Fruit fly (Drosophila melanogaster) whole organism, wandering third instar larva: ENCODE measurements around the gene lilli.

Source experiments
- Abd-B ChIP-seq: fragments of >200 bp; optimal IDR thresholded peaks from 2 replicates; lab custom pipeline; 2017; ENCODE audit warnings: missing biosample characterization, missing genetic modification characterization
- CG32264 ChIP-seq: fragments of 200-800 bp; sonication (Bioruptor generic); optimal IDR thresholded peaks from 2 replicates; lab custom pipeline; 2016; ENCODE audit warnings: missing biosample characterization, missing genetic modification characterization
- CG9705 ChIP-seq: fragments of 200-800 bp; sonication (Bioruptor generic); optimal IDR thresholded peaks from 2 replicates; lab custom pipeline; 2018; ENCODE audit warnings: missing biosample characterization, mild to moderate bottlenecking, missing genetic modification characterization
- CrebA ChIP-seq: fragments of 200-800 bp; sonication (Bioruptor generic); optimal IDR thresholded peaks from 2 replicates; lab custom pipeline; 2016; ENCODE audit warnings: missing biosample characterization, mild to moderate bottlenecking, missing genetic modification characterization, borderline replicate concordance
- Dfd ChIP-seq: fragments of >200 bp; optimal IDR thresholded peaks from 2 replicates; lab custom pipeline; 2017; ENCODE audit warnings: missing biosample characterization, missing genetic modification characterization
- Dif ChIP-seq: fragments of 200-275, 200-300 bp; sonication (Bioruptor generic); optimal IDR thresholded peaks from 2 replicates; lab custom pipeline; 2018; ENCODE audit warnings: missing biosample characterization, missing genetic modification characterization; ENCODE audit not compliant: partially characterized antibody
- GATAd ChIP-seq: sonication (Bioruptor generic); optimal IDR thresholded peaks from 2 replicates; lab custom pipeline; 2016; ENCODE audit warnings: missing biosample characterization, missing genetic modification characterization
- HLH106 ChIP-seq: fragments of 200-800 bp; optimal IDR thresholded peaks from 3 replicates; lab custom pipeline; 2019; ENCODE audit warnings: missing biosample characterization, mild to moderate bottlenecking, missing genetic modification characterization, moderate library complexity
- Hr78 ChIP-seq: fragments of >200 bp; optimal IDR thresholded peaks from 2 replicates; lab custom pipeline; 2017; ENCODE audit warnings: missing biosample characterization, missing genetic modification characterization
- Hr83 ChIP-seq: fragments of 200-300 bp; sonication (Bioruptor generic); optimal IDR thresholded peaks from 2 replicates; lab custom pipeline; 2016; ENCODE audit warnings: missing biosample characterization, mild to moderate bottlenecking, missing genetic modification characterization, moderate library complexity; ENCODE audit not compliant: poor library complexity, severe bottlenecking
- Jra ChIP-seq: sonication (Bioruptor generic); optimal IDR thresholded peaks from 2 replicates; lab custom pipeline; 2016; ENCODE audit warnings: missing biosample characterization, missing genetic modification characterization
- Mio ChIP-seq: sonication (Bioruptor generic); optimal IDR thresholded peaks from 2 replicates; lab custom pipeline; 2016; ENCODE audit warnings: missing biosample characterization, missing genetic modification characterization
- Myc ChIP-seq: fragments of >200 bp; optimal IDR thresholded peaks from 2 replicates; lab custom pipeline; 2017
- N ChIP-seq: fragments of >200 bp; optimal IDR thresholded peaks from 2 replicates; lab custom pipeline; 2018; ENCODE audit warnings: missing biosample characterization, missing external identifiers, missing genetic modification characterization
- OdsH ChIP-seq: fragments of 200-800 bp; sonication (Bioruptor generic); optimal IDR thresholded peaks from 2 replicates; lab custom pipeline; 2016; ENCODE audit warnings: missing biosample characterization, mild to moderate bottlenecking, missing genetic modification characterization
- Rel ChIP-seq, 2 experiments: fragments of 200-800 bp; sonication (Bioruptor generic) in 1 of 2; optimal IDR thresholded peaks; 2 replicates in 1 of 2; 3 replicates in 1 of 2; lab custom pipeline; 2016 to 2019; ENCODE audit warnings: mild to moderate bottlenecking in 2 of 2, missing biosample characterization in 2 of 2, missing genetic modification characterization in 2 of 2, moderate library complexity in 1 of 2
- Sp1 ChIP-seq: fragments of 200-800 bp; sonication (Bioruptor generic); optimal IDR thresholded peaks from 3 replicates; lab custom pipeline; 2019; ENCODE audit warnings: missing biosample characterization, mild to moderate bottlenecking, missing genetic modification characterization, moderate library complexity
- Vsx2 ChIP-seq: fragments of 200-300, 225-300 bp; sonication (Bioruptor generic); optimal IDR thresholded peaks from 2 replicates; lab custom pipeline; 2018; ENCODE audit warnings: missing biosample characterization, missing genetic modification characterization; ENCODE audit not compliant: partially characterized antibody
- br ChIP-seq: fragments of 200-800 bp; sonication (Bioruptor generic); optimal IDR thresholded peaks from 2 replicates; lab custom pipeline; 2016; ENCODE audit warnings: missing biosample characterization, missing genetic modification characterization
- brk ChIP-seq: fragments of 200-800 bp; sonication (Bioruptor generic); optimal IDR thresholded peaks from 2 replicates; lab custom pipeline; 2016; ENCODE audit warnings: missing biosample characterization, mild to moderate bottlenecking, missing genetic modification characterization
- dl ChIP-seq, 2 experiments: fragments of 175-275, 200-275 bp in 1 of 2; fragments of 200-275 bp in 1 of 2; sonication (Bioruptor generic); optimal IDR thresholded peaks; lab custom pipeline; 2018; ENCODE audit warnings: mild to moderate bottlenecking in 2 of 2, missing biosample characterization in 2 of 2, missing genetic modification characterization in 2 of 2, moderate library complexity in 2 of 2; ENCODE audit not compliant: partially characterized antibody in 2 of 2, insufficient read depth in 1 of 2
- dmrt93B ChIP-seq: fragments of 200-800 bp; sonication (Bioruptor generic); optimal IDR thresholded peaks from 2 replicates; lab custom pipeline; 2018; ENCODE audit warnings: missing biosample characterization, mild to moderate bottlenecking, missing genetic modification characterization
- dsf ChIP-seq: sonication (Bioruptor generic); optimal IDR thresholded peaks from 2 replicates; lab custom pipeline; 2016; ENCODE audit warnings: missing biosample characterization, missing genetic modification characterization, borderline replicate concordance
- ey ChIP-seq: fragments of 200-800 bp; sonication (Bioruptor generic); optimal IDR thresholded peaks from 2 replicates; lab custom pipeline; 2016; ENCODE audit warnings: missing biosample characterization, missing genetic modification characterization
- foxo ChIP-seq, 2 experiments: fragments of 200-800 bp; sonication (Bioruptor generic); optimal IDR thresholded peaks; 2 replicates in 1 of 2; 3 replicates in 1 of 2; lab custom pipeline; 2016 to 2017; ENCODE audit warnings: missing biosample characterization in 2 of 2, missing genetic modification characterization in 2 of 2
- fru ChIP-seq: fragments of 200-800 bp; sonication (Bioruptor generic); optimal IDR thresholded peaks from 3 replicates; lab custom pipeline; 2016; ENCODE audit warnings: missing biosample characterization, mild to moderate bottlenecking, missing genetic modification characterization
- h ChIP-seq: fragments of 200-800 bp; sonication (Bioruptor generic); optimal IDR thresholded peaks from 3 replicates; lab custom pipeline; 2016; ENCODE audit warnings: missing biosample characterization, mild to moderate bottlenecking, missing genetic modification characterization
- jim ChIP-seq: fragments of 175-275, 200-325 bp; sonication (Bioruptor generic); optimal IDR thresholded peaks from 2 replicates; lab custom pipeline; 2016; ENCODE audit warnings: missing biosample characterization, mild to moderate bottlenecking, missing genetic modification characterization
- lola ChIP-seq: fragments of >200 bp; optimal IDR thresholded peaks from 2 replicates; lab custom pipeline; 2017; ENCODE audit warnings: missing biosample characterization, missing genetic modification characterization
- pan ChIP-seq: fragments of >200 bp; optimal IDR thresholded peaks from 2 replicates; lab custom pipeline; 2017
- psq ChIP-seq: fragments of 200-800 bp; sonication (Bioruptor generic); optimal IDR thresholded peaks from 3 replicates; lab custom pipeline; 2017; ENCODE audit warnings: missing biosample characterization, mild to moderate bottlenecking, missing genetic modification characterization, moderate library complexity
- rgr ChIP-seq: fragments of 200-800 bp; sonication (Bioruptor generic); optimal IDR thresholded peaks from 3 replicates; lab custom pipeline; 2016; ENCODE audit warnings: missing biosample characterization, mild to moderate bottlenecking, missing genetic modification characterization
- sage ChIP-seq: fragments of 200-800 bp; sonication (Bioruptor generic); optimal IDR thresholded peaks from 2 replicates; lab custom pipeline; 2016; ENCODE audit warnings: missing biosample characterization, mild to moderate bottlenecking, missing genetic modification characterization
- sv ChIP-seq: fragments of 200-800 bp; sonication (Bioruptor generic); optimal IDR thresholded peaks from 3 replicates; lab custom pipeline; 2016; ENCODE audit warnings: missing biosample characterization, missing genetic modification characterization
- tai ChIP-seq: sonication (Bioruptor generic); optimal IDR thresholded peaks from 2 replicates; lab custom pipeline; 2016; ENCODE audit warnings: missing biosample characterization, missing genetic modification characterization
- usp ChIP-seq: fragments of >200 bp; optimal IDR thresholded peaks from 2 replicates; lab custom pipeline; 2017; ENCODE audit warnings: missing biosample characterization, missing genetic modification characterization
- woc ChIP-seq: sonication (Bioruptor generic); optimal IDR thresholded peaks from 2 replicates; lab custom pipeline; 2016; ENCODE audit warnings: missing biosample characterization, mild to moderate bottlenecking, missing genetic modification characterization

lilli gene

dm6 chr2L:2869008-2869702, 16.6 kb upstream of the lilli start, which contains the start of gene CG8813:
TSS of gene CG8813 (plus strand) at chr2L:2869652.
- TF ChIP-seq Vsx2 (GFP tag; lab: Kevin White, UChicago), result no peak
- TF ChIP-seq dmrt93B, result no peak
- no peak for TF ChIP-seq h
- no peak for TF ChIP-seq Sp1 (GFP tag; lab: Kevin White, UChicago)
- TF ChIP-seq Dfd (GFP tag; lab: Kevin White, UChicago), result no peak
- no peak for TF ChIP-seq CrebA (GFP tag; lab: Kevin White, UChicago)
- TF ChIP-seq Hr78 (GFP tag; lab: Kevin White, UChicago), result no peak
- no peak for TF ChIP-seq woc (GFP tag; lab: Kevin White, UChicago)
- no peak for TF ChIP-seq CG9705 (GFP tag; lab: Kevin White, UChicago)
- no peak for TF ChIP-seq usp (GFP tag; lab: Kevin White, UChicago)
- no peak for TF ChIP-seq brk (GFP tag; lab: Kevin White, UChicago)
- no peak for TF ChIP-seq ey (GFP tag; lab: Kevin White, UChicago)

dm6 chr2L:2872309-2872932, 13.3 kb upstream of the lilli start:
- TF ChIP-seq lola, result no peak
- TF ChIP-seq ey (GFP tag; lab: Kevin White, UChicago), result no peak
- no peak for TF ChIP-seq woc (GFP tag; lab: Kevin White, UChicago)
- no peak for TF ChIP-seq dl (GFP tag; optimal IDR thresholded peaks at IDR 0.05; lab: Kevin White, UChicago; ENCODE audit: insufficient read depth in 1 of 2, partially characterized antibody in 2 of 2)
- no peak for TF ChIP-seq Hr78 (GFP tag; lab: Kevin White, UChicago)
- no peak for TF ChIP-seq psq (GFP tag; lab: Kevin White, UChicago)
- TF ChIP-seq N, result no peak
- TF ChIP-seq Jra (GFP tag; lab: Kevin White, UChicago), result no peak
- TF ChIP-seq Sp1 (GFP tag; lab: Kevin White, UChicago), result no peak
- TF ChIP-seq Vsx2 (GFP tag; lab: Kevin White, UChicago), result no peak
- TF ChIP-seq sv (GFP tag; lab: Kevin White, UChicago), result no peak
- no peak for TF ChIP-seq jim (GFP tag; lab: Kevin White, UChicago)
- no peak for TF ChIP-seq CG32264 (GFP tag; lab: Kevin White, UChicago)
- TF ChIP-seq OdsH, result no peak
- TF ChIP-seq fru, result no peak
- no peak for TF ChIP-seq CG9705 (GFP tag; lab: Kevin White, UChicago)
- no peak for TF ChIP-seq Abd-B (GFP tag; lab: Kevin White, UChicago)
- TF ChIP-seq, all 38 proteins: peak for 0

- peak; percentile 66 for TF ChIP-seq br
- peak; percentile 46 for TF ChIP-seq OdsH
- no peak for TF ChIP-seq CG32264 (GFP tag; lab: Kevin White, UChicago)
- no peak for TF ChIP-seq CrebA (GFP tag; lab: Kevin White, UChicago)
- TF ChIP-seq Dif (GFP tag; lab: Kevin White, UChicago), result no peak
- TF ChIP-seq GATAd (GFP tag; lab: Kevin White, UChicago), result no peak
- TF ChIP-seq sv (GFP tag; lab: Kevin White, UChicago), result peak; percentile 32
- TF ChIP-seq fru, result peak; percentile 53
- TF ChIP-seq N, result no peak
- no peak for TF ChIP-seq Abd-B (GFP tag; lab: Kevin White, UChicago)
- TF ChIP-seq Sp1 (GFP tag; lab: Kevin White, UChicago), result peak; percentile 45
- TF ChIP-seq sage (GFP tag; lab: Kevin White, UChicago), result no peak
- no peak for TF ChIP-seq usp (GFP tag; lab: Kevin White, UChicago)
- TF ChIP-seq pan, result no peak
- TF ChIP-seq lola, result no peak
- TF ChIP-seq CG9705 (GFP tag; lab: Kevin White, UChicago), result no peak
- no peak for TF ChIP-seq woc (GFP tag; lab: Kevin White, UChicago)
- no peak for TF ChIP-seq jim (GFP tag; lab: Kevin White, UChicago)
- peak; percentile 44 for TF ChIP-seq HLH106 (tag; lab: Kevin White, UChicago)
- no peak for TF ChIP-seq dl (GFP tag; optimal IDR thresholded peaks at IDR 0.05; lab: Kevin White, UChicago; ENCODE audit: insufficient read depth in 1 of 2, partially characterized antibody in 2 of 2)
- no peak for TF ChIP-seq Dfd (GFP tag; lab: Kevin White, UChicago)
- TF ChIP-seq ey (GFP tag; lab: Kevin White, UChicago), result peak; percentile 33
- TF ChIP-seq dsf (GFP tag; lab: Kevin White, UChicago), result no peak
- peak; percentile 60 for TF ChIP-seq h
- peak; percentile 32 for TF ChIP-seq psq (GFP tag; lab: Kevin White, UChicago)
- no peak for TF ChIP-seq Myc (lab: Kevin White, UChicago)
- TF ChIP-seq brk (GFP tag; lab: Kevin White, UChicago), result no peak
- no peak for TF ChIP-seq Rel (GFP tag; optimal IDR thresholded peaks at IDR 0.05; lab: Kevin White, UChicago)
- TF ChIP-seq Rel (tag; optimal IDR thresholded peaks at IDR 0.05; lab: Kevin White, UChicago), result no peak
- TF ChIP-seq Hr78 (GFP tag; lab: Kevin White, UChicago), result no peak
- no peak for TF ChIP-seq Mio
- TF ChIP-seq dmrt93B, result peak; percentile 5
- no peak for TF ChIP-seq tai
- TF ChIP-seq Vsx2 (GFP tag; lab: Kevin White, UChicago), result no peak
- peak; percentile 32 for TF ChIP-seq rgr (GFP tag; lab: Kevin White, UChicago)
- TF ChIP-seq Hr83 (GFP tag; lab: Kevin White, UChicago), result no peak
- peak in 1 of 2 experiments; percentile 77 for TF ChIP-seq foxo (GFP tag; optimal IDR thresholded peaks at IDR 0.05; lab: Kevin White, UChicago)
- TF ChIP-seq Jra (GFP tag; lab: Kevin White, UChicago), result peak; percentile 82
Observed at dm6 chr2L:2872968-2873728, 12.6 kb upstream of the lilli start.
